Worm (Caenorhabditis elegans) whole organism, mixed stage, embryonic: ENCODE results near the gene clh-4.

ENCODE experiments used
- M03D4.4 ChIP-seq: sonication (generic microtip); optimal IDR thresholded peaks from 2 replicates; lab custom pipeline; 2017; ENCODE audit warnings: mild to moderate bottlenecking, missing genetic modification characterization, missing compliant biosample characterization
- bed-3 ChIP-seq: fragments of 200-800 bp; sonication (Bioruptor generic); optimal IDR thresholded peaks from 3 replicates; lab custom pipeline; 2018; ENCODE audit warnings: mild to moderate bottlenecking, missing genetic modification characterization, moderate library complexity, missing compliant biosample characterization
- blmp-1 ChIP-seq: fragments of 150-350 bp; optimal IDR thresholded peaks from 2 replicates; lab custom pipeline; 2014; ENCODE audit warnings: missing biosample characterization, missing genetic modification characterization
- ceh-43 ChIP-seq: fragments of 200-800 bp; sonication (Bioruptor generic); optimal IDR thresholded peaks from 2 replicates; lab custom pipeline; 2018; ENCODE audit warnings: mild to moderate bottlenecking, missing genetic modification characterization, moderate library complexity, missing compliant biosample characterization
- ces-1 ChIP-seq: fragments of 150-350 bp; optimal IDR thresholded peaks from 2 replicates; lab custom pipeline; 2014; ENCODE audit warnings: missing biosample characterization, missing genetic modification reagents, missing genetic modification characterization
- elt-1 ChIP-seq: sonication (generic microtip); optimal IDR thresholded peaks from 2 replicates; lab custom pipeline; 2017; ENCODE audit warnings: missing genetic modification characterization, mild to moderate bottlenecking, missing compliant biosample characterization, antibody characterized with exemption, moderate library complexity, borderline replicate concordance; ENCODE audit not compliant: insufficient read depth
- elt-3 ChIP-seq: fragments of 150-350 bp; optimal IDR thresholded peaks from 2 replicates; lab custom pipeline; 2014; ENCODE audit warnings: missing biosample characterization, missing genetic modification characterization
- ham-2 ChIP-seq: fragments of 200-800 bp; sonication (Bioruptor generic); optimal IDR thresholded peaks from 2 replicates; lab custom pipeline; 2018; ENCODE audit warnings: mild to moderate bottlenecking, missing genetic modification characterization, missing compliant biosample characterization
- hlh-1 ChIP-seq: fragments of 150-350 bp; optimal IDR thresholded peaks from 2 replicates; lab custom pipeline; 2014; ENCODE audit warnings: missing biosample characterization, missing genetic modification reagents, missing genetic modification characterization
- lin-13 ChIP-seq: fragments of 150-350 bp; optimal IDR thresholded peaks from 2 replicates; lab custom pipeline; 2014; ENCODE audit warnings: missing biosample characterization, missing genetic modification characterization
- mab-5 ChIP-seq: fragments of 150-350 bp; optimal IDR thresholded peaks from 2 replicates; lab custom pipeline; 2014; ENCODE audit warnings: missing biosample characterization, missing genetic modification characterization
- mep-1 ChIP-seq: fragments of 150-350 bp; optimal IDR thresholded peaks from 2 replicates; lab custom pipeline; 2017; ENCODE audit warnings: missing biosample characterization, missing genetic modification reagents, missing genetic modification characterization, inconsistent platforms
- mls-2 ChIP-seq: sonication (generic microtip); optimal IDR thresholded peaks from 2 replicates; lab custom pipeline; 2016; ENCODE audit warnings: mild to moderate bottlenecking, missing genetic modification characterization, moderate library complexity, missing compliant biosample characterization
- nhr-12 ChIP-seq: fragments of 150-350 bp; optimal IDR thresholded peaks from 2 replicates; lab custom pipeline; 2014; ENCODE audit warnings: missing biosample characterization, missing genetic modification characterization
- nhr-2 ChIP-seq: fragments of 150-350 bp; optimal IDR thresholded peaks from 2 replicates; lab custom pipeline; 2014; ENCODE audit warnings: missing biosample characterization, missing genetic modification characterization
- nhr-28 ChIP-seq: fragments of 150-350 bp; optimal IDR thresholded peaks from 2 replicates; lab custom pipeline; 2014; ENCODE audit warnings: missing biosample characterization, missing genetic modification characterization
- nhr-76 ChIP-seq: sonication (generic microtip); optimal IDR thresholded peaks from 2 replicates; lab custom pipeline; 2017; ENCODE audit warnings: missing biosample characterization, missing genetic modification characterization
- pha-4 ChIP-seq: fragments of 150-350 bp; optimal IDR thresholded peaks from 2 replicates; lab custom pipeline; 2018; ENCODE audit warnings: missing biosample characterization, missing genetic modification reagents, missing genetic modification characterization
- snpc-4 ChIP-seq: fragments of 150-350 bp; optimal IDR thresholded peaks from 2 replicates; lab custom pipeline; 2014; ENCODE audit warnings: missing biosample characterization, missing genetic modification characterization
- sptf-1 ChIP-seq: sonication (generic microtip); optimal IDR thresholded peaks from 2 replicates; lab custom pipeline; 2017; ENCODE audit warnings: mild to moderate bottlenecking, missing genetic modification characterization, moderate library complexity, missing compliant biosample characterization
- tbx-8 ChIP-seq: fragments of 200-800 bp; sonication (Bioruptor generic); optimal IDR thresholded peaks from 2 replicates; lab custom pipeline; 2018; ENCODE audit warnings: mild to moderate bottlenecking, missing genetic modification characterization, moderate library complexity, missing compliant biosample characterization
- unc-120 ChIP-seq: sonication (generic microtip); optimal IDR thresholded peaks from 2 replicates; lab custom pipeline; 2017; ENCODE audit warnings: missing genetic modification characterization, missing compliant biosample characterization; ENCODE audit not compliant: poor library complexity, severe bottlenecking
- unc-39 ChIP-seq: fragments of 150-350 bp; optimal IDR thresholded peaks from 2 replicates; lab custom pipeline; 2014; ENCODE audit warnings: missing biosample characterization, missing genetic modification characterization

clh-4 gene

ce11 chrX:4145051-4145826, 44.9 kb upstream of the clh-4 start (continued):
- TF ChIP-seq ces-1 (GFP tag; lab: Kevin White, UChicago) (peak; percentile 59), elt-3 (tag; lab: Kevin White, UChicago) (no peak), nhr-2 (tag; lab: Kevin White, UChicago) (no peak), blmp-1 (no peak), mab-5 (no peak)

ce11 chrX:4144136-4144781, 43.9 kb upstream of the clh-4 start:
- TF ChIP-seq ham-2 (GFP tag; lab: Kevin White, UChicago), result no peak
- TF ChIP-seq mls-2 (tag; lab: Kevin White, UChicago), result no peak
- no peak for TF ChIP-seq elt-1
- no peak for TF ChIP-seq unc-120 (tag; lab: Kevin White, UChicago)
- TF ChIP-seq bed-3 (GFP tag; lab: Kevin White, UChicago), result no peak

- TF ChIP-seq elt-1 (no peak), ham-2 (GFP tag; lab: Kevin White, UChicago) (no peak), mep-1 (tag; lab: Kevin White, UChicago) (no peak), nhr-12 (tag; lab: Kevin White, UChicago) (no peak), unc-39 (tag; lab: Kevin White, UChicago) (no peak), unc-120 (tag; lab: Kevin White, UChicago) (no peak), ceh-43 (no peak), snpc-4 (tag; lab: Kevin White, UChicago) (no peak), nhr-28 (tag; lab: Kevin White, UChicago) (no peak), M03D4.4 (tag; lab: Kevin White, UChicago) (no peak), blmp-1 (no peak), tbx-8 (GFP tag; lab: Kevin White, UChicago) (no peak), hlh-1 (tag; lab: Kevin White, UChicago) (no peak), elt-3 (tag; lab: Kevin White, UChicago) (no peak)
These were observed 43.1 kb upstream of the clh-4 start for ce11 chrX:4143260-4144018.

ce11 chrX:4142648-4143259, 42.4 kb upstream of the clh-4 start:
- TF ChIP-seq hlh-1 (tag; lab: Kevin White, UChicago) (peak; percentile 91), nhr-2 (tag; lab: Kevin White, UChicago) (no peak)

ce11 chrX:4142202-4142601, 41.8 kb upstream of the clh-4 start:
- peak; percentile 55 for TF ChIP-seq pha-4 (tag; lab: Kevin White, UChicago)
- TF ChIP-seq sptf-1 (tag; lab: Kevin White, UChicago), result no peak
- TF ChIP-seq, all 35 proteins: peak for 1

ce11 chrX:4140755-4141417, 40.5 kb upstream of the clh-4 start:
- TF ChIP-seq nhr-28 (tag; lab: Kevin White, UChicago) (no peak), nhr-76 (tag; lab: Kevin White, UChicago) (no peak), lin-13 (tag; lab: Kevin White, UChicago) (no peak), hlh-1 (tag; lab: Kevin White, UChicago) (no peak), blmp-1 (no peak), mep-1 (tag; lab: Kevin White, UChicago) (no peak)
- TF ChIP-seq, all 35 proteins: peak for 0
